Worm (Caenorhabditis elegans): ENCODE results near the gene algn-11.

ce11 chrIII:7329155-7329732, 38.9 kb upstream of the algn-11 start, which contains the start of gene lab-2:
- TF ChIP-seq ztf-4 (tag; optimal IDR thresholded peaks at IDR 0.05) (no peak), ceh-82 (tag; optimal IDR thresholded peaks at IDR 0.05) (no peak), elt-3 (tag; optimal IDR thresholded peaks at IDR 0.05) (no peak), ztf-11 (tag; optimal IDR thresholded peaks at IDR 0.05) (no peak), alr-1 (tag; optimal IDR thresholded peaks at IDR 0.05) (no peak)
